Worm (Caenorhabditis elegans) whole organism, young adult: ENCODE data around the gene F52E10.4.

Experiments
- B0019.2 ChIP-seq: fragments of 200-800 bp; sonication (Bioruptor generic); conservative IDR thresholded peaks from 2 replicates; pipeline ENCODE4 v1.3.6; 2022; ENCODE audit warnings: missing genetic modification reagents, missing genetic modification characterization, missing compliant biosample characterization
- B0261.1 ChIP-seq: sonication (generic microtip); optimal IDR thresholded peaks from 2 replicates; lab custom pipeline; 2016; ENCODE audit warnings: mild to moderate bottlenecking, missing genetic modification characterization, moderate library complexity, missing compliant biosample characterization
- B0336.3 ChIP-seq: fragments of 200-800 bp; sonication (Bioruptor generic); IDR thresholded peaks from 2 replicates; pipeline ENCODE4 v1.3.6; 2022; ENCODE audit warnings: missing genetic modification characterization, missing compliant biosample characterization
- C06A6.2 ChIP-seq: fragments of 200-800 bp; sonication (Bioruptor generic); conservative IDR thresholded peaks from 2 replicates; pipeline ENCODE4 v1.3.6; 2022; ENCODE audit warnings: missing genetic modification characterization, missing compliant biosample characterization
- F10E7.11 ChIP-seq: sonication (generic microtip); optimal IDR thresholded peaks from 2 replicates; lab custom pipeline; 2017; ENCODE audit warnings: mild to moderate bottlenecking, missing genetic modification characterization, moderate library complexity, missing compliant biosample characterization
- F37B4.10 ChIP-seq: fragments of 200-800 bp; sonication (Bioruptor generic); IDR thresholded peaks from 2 replicates; pipeline ENCODE4 v1.3.6; 2022; ENCODE audit warnings: missing genetic modification characterization, missing compliant biosample characterization
- F52B5.7 ChIP-seq: sonication (generic microtip); optimal IDR thresholded peaks from 2 replicates; lab custom pipeline; 2016; ENCODE audit warnings: mild to moderate bottlenecking, missing genetic modification characterization, missing compliant biosample characterization
- K12H6.12 ChIP-seq: fragments of 200-800 bp; sonication (Bioruptor generic); optimal IDR thresholded peaks from 2 replicates; lab custom pipeline; 2018; ENCODE audit warnings: mild to moderate bottlenecking, missing genetic modification characterization, missing compliant biosample characterization
- ZK185.1 ChIP-seq: sonication (generic microtip); optimal IDR thresholded peaks from 2 replicates; lab custom pipeline; 2016; ENCODE audit warnings: mild to moderate bottlenecking, missing genetic modification characterization, missing compliant biosample characterization; ENCODE audit not compliant: poor library complexity, severe bottlenecking
- akir-1 ChIP-seq: fragments of 200-800 bp; sonication (Bioruptor generic); optimal IDR thresholded peaks from 2 replicates; lab custom pipeline; 2018; ENCODE audit warnings: mild to moderate bottlenecking, missing genetic modification characterization, moderate library complexity, missing compliant biosample characterization
- ama-1 ChIP-seq, 3 experiments: fragments of 150-350 bp in 1 of 3; sonication (generic microtip) in 2 of 3; optimal IDR thresholded peaks; 2 replicates each; lab custom pipeline; 2014 to 2018; ENCODE audit warnings: missing biosample characterization in 2 of 3, missing genetic modification characterization in 2 of 3, missing genetic modification reagents in 2 of 3
- attf-5 ChIP-seq: fragments of 200-800 bp; sonication (Bioruptor generic); optimal IDR thresholded peaks from 2 replicates; lab custom pipeline; 2018; ENCODE audit warnings: mild to moderate bottlenecking, missing genetic modification characterization, missing compliant biosample characterization
- bed-1 ChIP-seq: fragments of 200-800 bp; sonication (Bioruptor generic); IDR thresholded peaks from 2 replicates; pipeline ENCODE4 v1.3.6; 2022; ENCODE audit warnings: missing genetic modification reagents, missing genetic modification characterization, missing compliant biosample characterization
- bed-2 ChIP-seq: fragments of 200-800 bp; sonication (Bioruptor generic); IDR thresholded peaks from 2 replicates; pipeline ENCODE4 v1.3.6; 2022; ENCODE audit warnings: missing genetic modification reagents, missing genetic modification characterization, missing compliant biosample characterization
- ccch-3 ChIP-seq: fragments of 200-800 bp; sonication (Bioruptor generic); optimal IDR thresholded peaks from 2 replicates; lab custom pipeline; 2018; ENCODE audit warnings: mild to moderate bottlenecking, missing genetic modification characterization, missing compliant biosample characterization
- cebp-1 ChIP-seq, 2 experiments: fragments of 200-800 bp in 1 of 2; sonication (Bioruptor generic) in 1 of 2; sonication (generic microtip) in 1 of 2; IDR thresholded peaks in 1 of 2; optimal IDR thresholded peaks in 1 of 2; 2 replicates each; pipeline versions ENCODE4 v1.3.6 to Lab custom; 2017 to 2022; ENCODE audit warnings: missing compliant biosample characterization in 2 of 2, missing genetic modification characterization in 2 of 2, mild to moderate bottlenecking in 1 of 2, missing genetic modification reagents in 1 of 2, moderate library complexity in 1 of 2
- ceh-79 ChIP-seq: sonication (generic microtip); optimal IDR thresholded peaks from 2 replicates; lab custom pipeline; 2017; ENCODE audit warnings: mild to moderate bottlenecking, missing genetic modification characterization, missing compliant biosample characterization
- die-1 ChIP-seq: sonication (generic microtip); optimal IDR thresholded peaks from 2 replicates; lab custom pipeline; 2016; ENCODE audit warnings: missing genotype, mild to moderate bottlenecking, missing genetic modification characterization, missing compliant biosample characterization
- egl-18 ChIP-seq: fragments of 200-800 bp; sonication (Bioruptor generic); IDR thresholded peaks from 2 replicates; pipeline ENCODE4 v1.3.6; 2022; ENCODE audit warnings: missing genetic modification reagents, missing genetic modification characterization, missing compliant biosample characterization
- egrh-3 ChIP-seq: fragments of 200-800 bp; sonication (Bioruptor generic); IDR thresholded peaks from 2 replicates; pipeline ENCODE4 v1.3.6; 2022; ENCODE audit warnings: missing genetic modification reagents, missing genetic modification characterization, missing compliant biosample characterization
- ets-4 ChIP-seq: fragments of 200-800 bp; sonication (Bioruptor generic); optimal IDR thresholded peaks from 2 replicates; lab custom pipeline; 2018; ENCODE audit warnings: mild to moderate bottlenecking, missing genetic modification characterization, missing compliant biosample characterization
- fkh-3 ChIP-seq: sonication (generic microtip); optimal IDR thresholded peaks from 2 replicates; lab custom pipeline; 2016; ENCODE audit warnings: mild to moderate bottlenecking, missing genetic modification characterization, missing compliant biosample characterization
- hlh-26 ChIP-seq: fragments of 200-800 bp; sonication (Bioruptor generic); conservative IDR thresholded peaks from 2 replicates; pipeline ENCODE4 v1.3.6; 2022; ENCODE audit warnings: missing genetic modification reagents, missing genetic modification characterization, missing compliant biosample characterization
- hmg-20 ChIP-seq: fragments of 200-800 bp; sonication (Bioruptor generic); IDR thresholded peaks from 2 replicates; pipeline ENCODE4 v1.3.6; 2022; ENCODE audit warnings: missing genetic modification reagents, missing genetic modification characterization, missing compliant biosample characterization
- hrde-1 ChIP-seq: sonication (generic microtip); optimal IDR thresholded peaks from 2 replicates; lab custom pipeline; 2016; ENCODE audit warnings: missing genetic modification characterization, mild to moderate bottlenecking, missing compliant biosample characterization, moderate library complexity, missing genotype, missing genetic modification reagents, borderline replicate concordance
- hsf-1 ChIP-seq: fragments of 200-800 bp; sonication (Bioruptor generic); IDR thresholded peaks from 2 replicates; pipeline ENCODE4 v1.3.6; 2022; ENCODE audit warnings: missing genetic modification reagents, missing genetic modification characterization, missing compliant biosample characterization
- let-526 ChIP-seq: fragments of 200-800 bp; sonication (Bioruptor generic); IDR thresholded peaks from 2 replicates; pipeline ENCODE4 v1.3.6; 2022; ENCODE audit warnings: missing genetic modification reagents, missing genetic modification characterization, missing compliant biosample characterization
- lin-54 ChIP-seq: fragments of 200-800 bp; sonication (Bioruptor generic); optimal IDR thresholded peaks from 2 replicates; lab custom pipeline; 2018; ENCODE audit warnings: mild to moderate bottlenecking, missing genetic modification characterization, missing compliant biosample characterization
- madf-8 ChIP-seq: fragments of 200-800 bp; sonication (Bioruptor generic); conservative IDR thresholded peaks from 2 replicates; pipeline ENCODE4 v1.3.6; 2022; ENCODE audit warnings: missing genetic modification reagents, missing genetic modification characterization, missing compliant biosample characterization
- nfya-1 ChIP-seq: sonication (generic microtip); optimal IDR thresholded peaks from 2 replicates; lab custom pipeline; 2017; ENCODE audit warnings: antibody characterized with exemption, missing compliant biosample characterization, missing genetic modification characterization, borderline replicate concordance; ENCODE audit not compliant: insufficient read depth
- nfya-2 ChIP-seq: fragments of 200-800 bp; sonication (Bioruptor generic); IDR thresholded peaks from 2 replicates; pipeline ENCODE4 v1.3.6; 2022; ENCODE audit warnings: missing genetic modification reagents, missing genetic modification characterization, missing compliant biosample characterization
- nhr-179 ChIP-seq: sonication (generic microtip); optimal IDR thresholded peaks from 2 replicates; lab custom pipeline; 2016; ENCODE audit warnings: mild to moderate bottlenecking, missing genetic modification characterization, missing compliant biosample characterization
- nhr-80 ChIP-seq: sonication (generic microtip); optimal IDR thresholded peaks from 2 replicates; lab custom pipeline; 2016; ENCODE audit warnings: missing genetic modification characterization, missing compliant biosample characterization
- rpc-1 ChIP-seq, 2 experiments: fragments of 150-350 bp in 1 of 2; sonication (generic microtip) in 1 of 2; optimal IDR thresholded peaks; 2 replicates each; lab custom pipeline; 2014 to 2018; ENCODE audit warnings: missing biosample characterization in 1 of 2, missing genetic modification characterization in 1 of 2, missing genetic modification reagents in 1 of 2, missing genotype in 1 of 2
- snpc-3.4 ChIP-seq: sonication (generic microtip); optimal IDR thresholded peaks from 2 replicates; lab custom pipeline; 2017; ENCODE audit warnings: missing genetic modification characterization, mild to moderate bottlenecking, missing compliant biosample characterization, antibody characterized with exemption, moderate library complexity, missing genotype, missing genetic modification reagents
- snpc-4 ChIP-seq, 5 experiments: fragments of 150-350 bp in 1 of 5; sonication (generic microtip) in 4 of 5; optimal IDR thresholded peaks; 2 replicates each; lab custom pipeline; 2014 to 2018; ENCODE audit warnings: missing genetic modification characterization in 5 of 5, missing biosample characterization in 3 of 5, antibody characterized with exemption in 2 of 5, mild to moderate bottlenecking in 2 of 5, missing compliant biosample characterization in 2 of 5, missing genotype in 2 of 5, moderate library complexity in 2 of 5, missing genetic modification reagents in 1 of 5
- tbx-9 ChIP-seq: sonication (generic microtip); optimal IDR thresholded peaks from 2 replicates; lab custom pipeline; 2016; ENCODE audit warnings: borderline replicate concordance, missing genetic modification characterization, inconsistent platforms, missing compliant biosample characterization
- tlf-1 ChIP-seq: fragments of 200-800 bp; sonication (Bioruptor generic); optimal IDR thresholded peaks from 2 replicates; lab custom pipeline; 2018; ENCODE audit warnings: mild to moderate bottlenecking, missing genetic modification characterization, missing compliant biosample characterization
- unc-130 ChIP-seq: sonication (generic microtip); optimal IDR thresholded peaks from 2 replicates; lab custom pipeline; 2016; ENCODE audit warnings: missing genetic modification reagents, missing genetic modification characterization, missing compliant biosample characterization
- zim-3 ChIP-seq: sonication (generic microtip); optimal IDR thresholded peaks from 2 replicates; lab custom pipeline; 2017; ENCODE audit warnings: mild to moderate bottlenecking, missing genetic modification characterization, moderate library complexity, missing compliant biosample characterization
- ztf-18 ChIP-seq: sonication (generic microtip); optimal IDR thresholded peaks from 2 replicates; lab custom pipeline; 2016; ENCODE audit warnings: missing genotype, mild to moderate bottlenecking, missing genetic modification characterization, missing compliant biosample characterization
- ztf-25 ChIP-seq: fragments of 200-800 bp; sonication (Bioruptor generic); IDR thresholded peaks from 2 replicates; pipeline ENCODE4 v1.3.6; 2022; ENCODE audit warnings: missing genetic modification reagents, missing genetic modification characterization, missing compliant biosample characterization
- ztf-26 ChIP-seq: sonication (generic microtip); optimal IDR thresholded peaks from 2 replicates; lab custom pipeline; 2017; ENCODE audit warnings: missing genetic modification characterization, missing compliant biosample characterization
- ztf-28 ChIP-seq: fragments of 200-800 bp; sonication (Bioruptor generic); IDR thresholded peaks from 2 replicates; pipeline ENCODE4 v1.3.6; 2022; ENCODE audit warnings: missing genetic modification reagents, missing genetic modification characterization, missing compliant biosample characterization
- ztf-3 ChIP-seq: fragments of 200-800 bp; sonication (Bioruptor generic); optimal IDR thresholded peaks from 2 replicates; lab custom pipeline; 2018; ENCODE audit warnings: mild to moderate bottlenecking, missing genetic modification characterization, missing compliant biosample characterization

Gene F52E10.4

DNA sequence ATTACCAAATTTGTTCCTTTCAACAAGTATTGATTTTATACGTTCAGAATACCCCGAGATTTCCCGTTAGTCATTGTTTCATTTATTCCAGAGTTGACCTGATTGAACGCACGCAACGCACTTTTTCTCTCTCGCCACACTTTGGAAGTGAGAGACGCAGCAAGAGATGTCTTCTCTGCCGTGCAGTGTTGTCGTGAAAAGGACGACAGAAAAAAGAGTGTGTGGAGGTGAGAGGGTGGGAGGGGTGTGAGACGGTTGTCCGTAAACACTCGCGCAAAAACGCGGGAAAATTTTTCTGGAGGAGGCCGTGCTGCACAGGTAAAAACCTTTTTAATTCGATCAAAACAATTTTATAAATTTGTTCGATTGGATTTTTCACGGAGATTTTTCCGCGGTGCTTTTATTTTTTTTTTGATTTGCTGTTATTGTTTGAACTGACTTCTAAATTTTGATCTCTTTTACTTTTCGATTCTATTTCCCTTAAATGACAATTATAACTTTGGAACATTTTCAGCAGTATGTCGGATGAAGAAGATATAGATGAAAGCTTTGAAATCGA, 17.5 kb downstream of the F52E10.4 start, which contains the start of gene sdc-1 (continued):
- peak; percentile 30 for TF ChIP-seq lin-54 (GFP tag; lab: Kevin White, UChicago)
- TF ChIP-seq die-1 (tag; lab: Kevin White, UChicago), result no peak
- TF ChIP-seq madf-8 (GFP tag; lab: Robert Waterston, UW), result 0 out of 2 replicates have a peak, but pooled peaks have one; percentile 5
- TF ChIP-seq nfya-1 (tag; lab: Kevin White, UChicago), result no peak
- TF ChIP-seq ztf-26, result no peak
- no peak for TF ChIP-seq ztf-25
- no peak for TF ChIP-seq C06A6.2 (GFP tag; lab: Robert Waterston, UW)
- TF ChIP-seq B0019.2 (GFP tag; lab: Robert Waterston, UW), result no peak
- no peak for TF ChIP-seq cebp-1 (GFP tag; IDR thresholded peaks at IDR 0.05; lab: Robert Waterston, UW)
- TF ChIP-seq cebp-1 (tag; optimal IDR thresholded peaks at IDR 0.05; lab: Kevin White, UChicago), result peak; percentile 52
- TF ChIP-seq snpc-4 (GFP tag; optimal IDR thresholded peaks at IDR 0.05; lab: Kevin White, UChicago), result no peak
- TF ChIP-seq snpc-4 (tag; optimal IDR thresholded peaks at IDR 0.05; lab: Kevin White, UChicago), result peak in 1 of 4 experiments; percentile 32
- TF ChIP-seq fkh-3 (tag; lab: Kevin White, UChicago), result no peak
- 0 out of 2 replicates have a peak, but pooled peaks have one; percentile 20 for TF ChIP-seq B0336.3
- no peak for TF ChIP-seq ztf-28 (GFP tag; lab: Robert Waterston, UW)
- no peak for TF ChIP-seq ZK185.1
- TF ChIP-seq ccch-3 (GFP tag; lab: Kevin White, UChicago), result no peak
- TF ChIP-seq attf-5 (GFP tag; lab: Kevin White, UChicago), result peak; percentile 36
- TF ChIP-seq rpc-1 (optimal IDR thresholded peaks at IDR 0.05; lab: Kevin White, UChicago), result no peak
- no peak for TF ChIP-seq rpc-1 (tag; optimal IDR thresholded peaks at IDR 0.05; lab: Kevin White, UChicago)
- no peak for TF ChIP-seq F37B4.10 (GFP tag; lab: Robert Waterston, UW)
- peak; percentile 45 for TF ChIP-seq nhr-80 (tag; lab: Kevin White, UChicago)
- no peak for TF ChIP-seq hmg-20 (GFP tag; lab: Robert Waterston, UW)
- no peak for TF ChIP-seq unc-130 (GFP tag; lab: Kevin White, UChicago)

DNA sequence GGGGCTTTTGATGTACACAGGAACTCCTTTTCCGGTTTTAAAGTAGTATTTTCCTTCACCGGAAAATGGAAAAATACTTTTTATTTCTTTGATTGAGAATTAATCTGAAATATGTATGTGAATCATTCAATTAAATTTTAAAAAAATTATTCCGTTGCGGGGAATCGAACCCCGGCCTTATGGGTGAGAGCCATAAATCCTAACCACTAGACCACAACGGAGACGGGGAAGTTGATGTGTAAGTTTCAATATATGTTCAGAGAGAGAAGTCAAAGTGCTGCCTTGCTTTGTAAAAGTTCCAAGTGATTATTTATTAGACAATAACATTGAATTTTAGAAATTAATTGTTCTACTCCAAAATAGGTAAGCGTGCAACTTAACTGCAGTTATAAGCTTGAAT, 21.7 kb downstream of the F52E10.4 start:
- no peak for TF ChIP-seq let-526 (GFP tag; lab: Robert Waterston, UW)
- TF ChIP-seq snpc-3.4 (tag; lab: Kevin White, UChicago), result peak; percentile 29
- no peak for TF ChIP-seq egrh-3 (GFP tag; lab: Robert Waterston, UW)
- TF ChIP-seq ztf-26, result no peak
- TF ChIP-seq unc-130 (GFP tag; lab: Kevin White, UChicago), result peak; percentile 16
- TF ChIP-seq bed-2, result no peak
- TF ChIP-seq ama-1 (optimal IDR thresholded peaks at IDR 0.05; lab: Kevin White, UChicago), result no peak
- peak in 1 of 2 experiments; percentile 87 for TF ChIP-seq ama-1 (GFP tag; optimal IDR thresholded peaks at IDR 0.05; lab: Kevin White, UChicago)
- no peak for TF ChIP-seq egl-18 (GFP tag; lab: Robert Waterston, UW)
- no peak for TF ChIP-seq tbx-9 (tag; lab: Kevin White, UChicago)
- TF ChIP-seq C06A6.2 (GFP tag; lab: Robert Waterston, UW), result no peak
- no peak for TF ChIP-seq nfya-2 (GFP tag; lab: Robert Waterston, UW)
- TF ChIP-seq ztf-3 (GFP tag; lab: Kevin White, UChicago), result no peak
- TF ChIP-seq ets-4, result no peak
- TF ChIP-seq nhr-179 (tag; lab: Kevin White, UChicago), result peak; percentile 66
- no peak for TF ChIP-seq ceh-79 (tag; lab: Kevin White, UChicago)
- TF ChIP-seq bed-1 (GFP tag; lab: Robert Waterston, UW), result no peak
- TF ChIP-seq hrde-1 (tag; lab: Kevin White, UChicago), result no peak
- peak; percentile 43 for TF ChIP-seq F10E7.11 (tag; lab: Kevin White, UChicago)
- TF ChIP-seq F52B5.7 (tag; lab: Kevin White, UChicago), result no peak
- TF ChIP-seq ztf-18, result peak; percentile 72
- TF ChIP-seq B0261.1 (tag; lab: Kevin White, UChicago), result peak; percentile 88
- no peak for TF ChIP-seq nfya-1 (tag; lab: Kevin White, UChicago)
- TF ChIP-seq K12H6.12 (tag; lab: Kevin White, UChicago), result no peak
- TF ChIP-seq hsf-1 (GFP tag; lab: Robert Waterston, UW), result no peak
- no peak for TF ChIP-seq tlf-1 (GFP tag; lab: Kevin White, UChicago)
- TF ChIP-seq akir-1 (GFP tag; lab: Kevin White, UChicago), result no peak
- TF ChIP-seq zim-3 (tag; lab: Kevin White, UChicago), result no peak
- no peak for TF ChIP-seq hlh-26
